Worm (Caenorhabditis elegans) whole organism, L4 larva: ENCODE measurements around the gene clc-19.

Experiments used
- F26F4.8 ChIP-seq: fragments of 200-800 bp; sonication (Bioruptor generic); conservative IDR thresholded peaks from 2 replicates; pipeline ENCODE4 v1.3.6; 2022; ENCODE audit warnings: missing genetic modification characterization, missing compliant biosample characterization
- F44E2.7 ChIP-seq: fragments of 200-800 bp; sonication (Bioruptor generic); IDR thresholded peaks from 2 replicates; pipeline ENCODE4 v2.1.2; 2022; ENCODE audit warnings: missing genetic modification characterization, missing compliant biosample characterization
- R02D3.7 ChIP-seq: fragments of 150-350 bp; sonication (generic microtip); optimal IDR thresholded peaks from 3 replicates; lab custom pipeline; 2014; ENCODE audit warnings: missing biosample characterization, missing genetic modification characterization
- T20F7.1 ChIP-seq: fragments of 200-800 bp; sonication (Bioruptor generic); optimal IDR thresholded peaks from 2 replicates; lab custom pipeline; 2018; ENCODE audit warnings: mild to moderate bottlenecking, missing genetic modification characterization, missing compliant biosample characterization
- Y48G9A.11 ChIP-seq: fragments of 200-800 bp; sonication (Bioruptor generic); IDR thresholded peaks from 2 replicates; pipeline ENCODE4 v1.3.6; 2022; ENCODE audit warnings: missing genetic modification reagents, missing genetic modification characterization, missing compliant biosample characterization
- ZK337.2 ChIP-seq: fragments of 200-800 bp; sonication (Bioruptor generic); IDR thresholded peaks from 2 replicates; pipeline ENCODE4 v1.3.6; 2022; ENCODE audit warnings: missing genetic modification reagents, missing genetic modification characterization, missing compliant biosample characterization
- ZK546.5 ChIP-seq, 2 experiments: sonication (generic microtip); optimal IDR thresholded peaks; 2 replicates each; lab custom pipeline; 2017; ENCODE audit warnings: missing biosample characterization in 2 of 2, missing genetic modification characterization in 2 of 2
- aha-1 ChIP-seq: fragments of 150-350 bp; peaks from one replicate; lab custom pipeline; 2014; ENCODE audit warnings: missing biosample characterization, missing genetic modification characterization
- arid-1 ChIP-seq: fragments of 200-800 bp; sonication (Bioruptor generic); conservative IDR thresholded peaks from 2 replicates; pipeline ENCODE4 v1.3.6; 2022; ENCODE audit warnings: missing genetic modification reagents, missing genetic modification characterization, missing compliant biosample characterization
- ceh-44 ChIP-seq: fragments of 200-800 bp; sonication (Bioruptor generic); IDR thresholded peaks from 2 replicates; pipeline ENCODE4 v1.3.6; 2022; ENCODE audit warnings: missing genetic modification reagents, missing genetic modification characterization, missing compliant biosample characterization
- ceh-82 ChIP-seq: sonication (generic microtip); optimal IDR thresholded peaks from 2 replicates; lab custom pipeline; 2017; ENCODE audit warnings: missing biosample characterization, missing genetic modification characterization
- daf-12 ChIP-seq: fragments of 150-350 bp; optimal IDR thresholded peaks from 2 replicates; lab custom pipeline; 2014; ENCODE audit warnings: missing biosample characterization, missing genetic modification reagents, missing genetic modification characterization
- daf-16 ChIP-seq, 3 experiments: sonication (generic microtip); optimal IDR thresholded peaks; 2 replicates each; lab custom pipeline; 2016 to 2017; ENCODE audit warnings: missing genetic modification characterization in 3 of 3, missing genetic modification reagents in 3 of 3, mild to moderate bottlenecking in 2 of 3, missing compliant biosample characterization in 2 of 3, missing biosample characterization in 1 of 3, moderate library complexity in 1 of 3
- dmd-6 ChIP-seq: fragments of 200-800 bp; sonication (Bioruptor generic); IDR thresholded peaks from 2 replicates; pipeline ENCODE4 v1.3.6; 2022; ENCODE audit warnings: missing genetic modification reagents, missing genetic modification characterization, missing compliant biosample characterization
- dpl-1 ChIP-seq: fragments of 150-350 bp; optimal IDR thresholded peaks from 2 replicates; lab custom pipeline; 2014; ENCODE audit warnings: missing biosample characterization, missing genetic modification reagents, missing genetic modification characterization
- dve-1 ChIP-seq: sonication (generic microtip); optimal IDR thresholded peaks from 2 replicates; lab custom pipeline; 2017; ENCODE audit warnings: antibody characterized with exemption, mild to moderate bottlenecking, missing genetic modification characterization, missing compliant biosample characterization; ENCODE audit not compliant: insufficient read depth
- egl-43 ChIP-seq: fragments of 200-800 bp; sonication (Bioruptor generic); IDR thresholded peaks from 2 replicates; pipeline ENCODE4 v1.3.6; 2022; ENCODE audit warnings: missing genetic modification reagents, missing genetic modification characterization, missing compliant biosample characterization
- fkh-10 ChIP-seq: fragments of 150-350 bp; optimal IDR thresholded peaks from 2 replicates; lab custom pipeline; 2014; ENCODE audit warnings: missing biosample characterization, missing genetic modification reagents, missing genetic modification characterization
- fos-1 ChIP-seq: fragments of 150-350 bp; optimal IDR thresholded peaks from 2 replicates; lab custom pipeline; 2014; ENCODE audit warnings: missing biosample characterization, missing genetic modification characterization
- gei-8 ChIP-seq: fragments of 200-800 bp; sonication (Bioruptor generic); optimal IDR thresholded peaks from 2 replicates; lab custom pipeline; 2018; ENCODE audit warnings: mild to moderate bottlenecking, missing genetic modification characterization, missing compliant biosample characterization
- hlh-11 ChIP-seq: fragments of 200-800 bp; sonication (Bioruptor generic); optimal IDR thresholded peaks from 2 replicates; lab custom pipeline; 2018; ENCODE audit warnings: mild to moderate bottlenecking, missing genetic modification characterization, missing compliant biosample characterization
- hlh-30 ChIP-seq: sonication (generic microtip); optimal IDR thresholded peaks from 2 replicates; lab custom pipeline; 2017; ENCODE audit warnings: antibody characterized with exemption, mild to moderate bottlenecking, missing genetic modification characterization, missing compliant biosample characterization; ENCODE audit not compliant: insufficient read depth
- lin-1 ChIP-seq: fragments of 200-800 bp; sonication (Bioruptor generic); IDR thresholded peaks from 2 replicates; pipeline ENCODE4 v1.3.6; 2022; ENCODE audit warnings: missing genetic modification reagents, missing genetic modification characterization, missing compliant biosample characterization
- lsy-2 ChIP-seq, 2 experiments: fragments of 150-350 bp in 1 of 2; sonication (generic microtip) in 1 of 2; optimal IDR thresholded peaks; 2 replicates each; lab custom pipeline; 2014 to 2017; ENCODE audit warnings: missing biosample characterization in 2 of 2, missing genetic modification characterization in 2 of 2
- madf-9 ChIP-seq: fragments of 200-800 bp; sonication (Bioruptor generic); conservative IDR thresholded peaks from 2 replicates; pipeline ENCODE4 v1.3.6; 2022; ENCODE audit warnings: missing genetic modification reagents, missing genetic modification characterization, missing compliant biosample characterization
- mdt-29 ChIP-seq: fragments of 200-800 bp; sonication (Bioruptor generic); IDR thresholded peaks from 2 replicates; pipeline ENCODE4 v1.3.6; 2022; ENCODE audit warnings: missing genetic modification reagents, missing genetic modification characterization, missing compliant biosample characterization
- mes-2 ChIP-seq: sonication (generic microtip); optimal IDR thresholded peaks from 2 replicates; lab custom pipeline; 2016; ENCODE audit warnings: missing genotype, mild to moderate bottlenecking, missing genetic modification characterization, missing compliant biosample characterization; ENCODE audit not compliant: poor library complexity, severe bottlenecking
- nhr-11 ChIP-seq: fragments of 150-350 bp; optimal IDR thresholded peaks from 2 replicates; lab custom pipeline; 2014; ENCODE audit warnings: missing biosample characterization, missing genetic modification characterization
- nhr-111 ChIP-seq: fragments of 200-800 bp; sonication (Bioruptor generic); optimal IDR thresholded peaks from 2 replicates; lab custom pipeline; 2018; ENCODE audit warnings: mild to moderate bottlenecking, missing genetic modification characterization, missing compliant biosample characterization
- nhr-237 ChIP-seq: sonication (generic microtip); optimal IDR thresholded peaks from 2 replicates; lab custom pipeline; 2017; ENCODE audit warnings: missing biosample characterization, missing genetic modification characterization
- nhr-48 ChIP-seq: sonication (generic microtip); optimal IDR thresholded peaks from 2 replicates; lab custom pipeline; 2016; ENCODE audit warnings: mild to moderate bottlenecking, missing genetic modification characterization, missing compliant biosample characterization
- nhr-6 ChIP-seq: fragments of 150-350 bp; optimal IDR thresholded peaks from 2 replicates; lab custom pipeline; 2014; ENCODE audit warnings: missing biosample characterization, missing genetic modification characterization
- nhr-77 ChIP-seq: fragments of 150-350 bp; optimal IDR thresholded peaks from 2 replicates; lab custom pipeline; 2014; ENCODE audit warnings: missing biosample characterization, missing genetic modification characterization
- pqm-1 ChIP-seq: sonication (generic microtip); optimal IDR thresholded peaks from 2 replicates; lab custom pipeline; 2017; ENCODE audit warnings: missing biosample characterization, missing genetic modification characterization
- saeg-2 ChIP-seq: fragments of 200-800 bp; sonication (Bioruptor generic); IDR thresholded peaks from 2 replicates; pipeline ENCODE4 v1.3.6; 2022; ENCODE audit warnings: missing genetic modification reagents, missing genetic modification characterization, missing compliant biosample characterization
- sdz-12 ChIP-seq: fragments of 200-800 bp; sonication (Bioruptor generic); optimal IDR thresholded peaks from 2 replicates; lab custom pipeline; 2018; ENCODE audit warnings: mild to moderate bottlenecking, missing genetic modification characterization, missing compliant biosample characterization
- skn-1 ChIP-seq: fragments of 150-350 bp; optimal IDR thresholded peaks from 2 replicates; lab custom pipeline; 2014; ENCODE audit warnings: missing biosample characterization, missing genetic modification characterization
- snpc-1.2 ChIP-seq: fragments of 200-800 bp; sonication (Bioruptor generic); IDR thresholded peaks from 2 replicates; pipeline ENCODE4 v1.3.6; 2022; ENCODE audit warnings: missing genetic modification reagents, missing genetic modification characterization, missing compliant biosample characterization
- spr-1 ChIP-seq: sonication (generic microtip); optimal IDR thresholded peaks from 2 replicates; lab custom pipeline; 2016; ENCODE audit warnings: mild to moderate bottlenecking, missing genetic modification characterization, missing compliant biosample characterization
- spr-3 ChIP-seq: fragments of 200-800 bp; sonication (Bioruptor generic); optimal IDR thresholded peaks from 2 replicates; lab custom pipeline; 2018; ENCODE audit warnings: mild to moderate bottlenecking, missing genetic modification characterization, missing compliant biosample characterization
- tag-97 ChIP-seq: fragments of 200-800 bp; sonication (Bioruptor generic); IDR thresholded peaks from 2 replicates; pipeline ENCODE4 v1.3.6; 2022; ENCODE audit warnings: missing genetic modification characterization, missing compliant biosample characterization
- unc-39 ChIP-seq: sonication (generic microtip); optimal IDR thresholded peaks from 2 replicates; lab custom pipeline; 2017; ENCODE audit warnings: missing biosample characterization, missing genetic modification characterization
- unc-62 ChIP-seq, 3 experiments: fragments of 150-350 bp in 1 of 3; sonication (generic microtip); optimal IDR thresholded peaks in 2 of 3; peaks in 1 of 3; 1 replicate in 1 of 3; 2 replicates in 2 of 3; lab custom pipeline; 2014 to 2017; ENCODE audit warnings: missing biosample characterization in 3 of 3, missing genetic modification characterization in 3 of 3, missing genetic modification reagents in 3 of 3, missing genotype in 1 of 3
- vab-7 ChIP-seq: fragments of 200-800 bp; sonication (Bioruptor generic); IDR thresholded peaks from 2 replicates; pipeline ENCODE4 v1.3.6; 2022; ENCODE audit warnings: missing genetic modification reagents, missing genetic modification characterization, missing compliant biosample characterization
- zfp-2 ChIP-seq: sonication (generic microtip); optimal IDR thresholded peaks from 2 replicates; lab custom pipeline; 2016; ENCODE audit warnings: mild to moderate bottlenecking, missing genetic modification characterization, missing compliant biosample characterization
- zip-11 ChIP-seq: fragments of 200-800 bp; sonication (Bioruptor generic); IDR thresholded peaks from 2 replicates; pipeline ENCODE4 v1.3.6; 2022; ENCODE audit warnings: missing genetic modification characterization, missing compliant biosample characterization
- zip-2 ChIP-seq: fragments of 150-350 bp; optimal IDR thresholded peaks from 2 replicates; lab custom pipeline; 2014; ENCODE audit warnings: missing biosample characterization, missing genetic modification characterization
- ztf-7 ChIP-seq: fragments of 150-350 bp; optimal IDR thresholded peaks from 2 replicates; lab custom pipeline; 2014; ENCODE audit warnings: missing biosample characterization, missing genetic modification characterization

Gene clc-19

DNA sequence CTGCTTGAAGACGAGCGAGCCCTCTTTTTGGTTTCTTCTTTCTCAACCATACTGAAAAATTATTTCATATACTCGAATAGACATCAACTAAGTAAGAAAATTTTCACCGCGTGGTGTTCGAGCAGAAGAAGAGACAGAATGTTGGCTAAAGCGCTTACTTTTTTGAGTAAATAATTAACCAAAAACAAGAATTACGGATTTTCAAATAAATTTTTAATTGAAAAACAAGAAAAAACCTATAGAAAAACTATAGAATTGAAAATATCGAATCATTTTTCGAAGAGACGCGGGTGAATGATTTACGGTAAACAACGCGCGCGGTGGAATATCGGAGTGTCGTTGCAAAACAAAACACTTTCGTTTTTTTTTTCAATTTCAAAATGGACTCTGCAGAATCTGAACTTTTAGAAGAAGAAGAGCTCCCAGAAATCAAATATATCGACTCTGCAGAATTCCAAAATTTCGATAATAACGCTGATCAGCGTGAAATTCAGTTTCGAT, 19.5 kb downstream of the clc-19 start, which contains the start of the genes rnp-5 and tag-51:
Gene rnp-5 (minus strand): TSS at position 51 of the 501 bp plus-strand sequence.
Gene tag-51 (plus strand): TSS at position 363 of the 501 bp plus-strand sequence.
- TF ChIP-seq ztf-7 (tag; lab: Kevin White, UChicago) (no peak), mes-2 (tag; lab: Kevin White, UChicago) (peak; percentile 39), sdz-12 (GFP tag; lab: Kevin White, UChicago) (no peak), gei-8 (GFP tag; lab: Kevin White, UChicago) (no peak), egl-43 (GFP tag; lab: Robert Waterston, UW) (no peak), fos-1 (tag; lab: Kevin White, UChicago) (no peak), dve-1 (tag; lab: Kevin White, UChicago) (no peak), mdt-29 (GFP tag; lab: Robert Waterston, UW) (no peak), unc-39 (tag; lab: Kevin White, UChicago) (no peak), nhr-6 (tag; lab: Kevin White, UChicago) (no peak), zip-11 (no peak), tag-97 (GFP tag; lab: Robert Waterston, UW) (no peak), lsy-2 (tag; optimal IDR thresholded peaks at IDR 0.05; lab: Kevin White, UChicago) (peak in 1 of 2 experiments; percentile 22), aha-1 (tag; lab: Kevin White, UChicago) (no peak), ZK546.5 (tag; optimal IDR thresholded peaks at IDR 0.05; lab: Kevin White, UChicago) (no peak), dmd-6 (GFP tag; lab: Robert Waterston, UW) (no peak), zip-2 (tag; lab: Kevin White, UChicago) (no peak), F44E2.7 (GFP tag; lab: Robert Waterston, UW) (no peak), spr-1 (tag; lab: Kevin White, UChicago) (no peak), snpc-1.2 (GFP tag; lab: Robert Waterston, UW) (no peak), ceh-82 (no peak), vab-7 (no peak), zfp-2 (no peak), skn-1 (tag; lab: Kevin White, UChicago) (no peak), nhr-48 (tag; lab: Kevin White, UChicago) (no peak), unc-62 (GFP tag; optimal IDR thresholded peaks at IDR 0.05 in 1 of 2; lab: Kevin White, UChicago) (no peak), unc-62 (tag; optimal IDR thresholded peaks at IDR 0.05; lab: Kevin White, UChicago) (no peak), nhr-237 (no peak), nhr-111 (GFP tag; lab: Kevin White, UChicago) (no peak), nhr-77 (tag; lab: Kevin White, UChicago) (no peak), spr-3 (GFP tag; lab: Kevin White, UChicago) (no peak), Y48G9A.11 (GFP tag; lab: Robert Waterston, UW) (peak; percentile 74), arid-1 (GFP tag; lab: Robert Waterston, UW) (no peak), saeg-2 (GFP tag; lab: Robert Waterston, UW) (no peak), ceh-44 (GFP tag; lab: Robert Waterston, UW) (no peak), hlh-11 (no peak), madf-9 (GFP tag; lab: Robert Waterston, UW) (no peak), T20F7.1 (GFP tag; lab: Kevin White, UChicago) (peak; percentile 92), hlh-30 (tag; lab: Kevin White, UChicago) (no peak), daf-12 (no peak), fkh-10 (no peak), ZK337.2 (GFP tag; lab: Robert Waterston, UW) (no peak), pqm-1 (tag; lab: Kevin White, UChicago) (no peak), dpl-1 (peak; percentile 12), nhr-11 (tag; lab: Kevin White, UChicago) (no peak), F26F4.8 (GFP tag; lab: Robert Waterston, UW) (no peak), R02D3.7 (peak; percentile 56), daf-16 (GFP tag; optimal IDR thresholded peaks at IDR 0.05; lab: Kevin White, UChicago) (no peak), daf-16 (tag; optimal IDR thresholded peaks at IDR 0.05; lab: Kevin White, UChicago) (no peak), lin-1 (GFP tag; lab: Robert Waterston, UW) (no peak)
